Fruit fly (Drosophila melanogaster): ENCODE data around the gene CG32432.

DNA sequence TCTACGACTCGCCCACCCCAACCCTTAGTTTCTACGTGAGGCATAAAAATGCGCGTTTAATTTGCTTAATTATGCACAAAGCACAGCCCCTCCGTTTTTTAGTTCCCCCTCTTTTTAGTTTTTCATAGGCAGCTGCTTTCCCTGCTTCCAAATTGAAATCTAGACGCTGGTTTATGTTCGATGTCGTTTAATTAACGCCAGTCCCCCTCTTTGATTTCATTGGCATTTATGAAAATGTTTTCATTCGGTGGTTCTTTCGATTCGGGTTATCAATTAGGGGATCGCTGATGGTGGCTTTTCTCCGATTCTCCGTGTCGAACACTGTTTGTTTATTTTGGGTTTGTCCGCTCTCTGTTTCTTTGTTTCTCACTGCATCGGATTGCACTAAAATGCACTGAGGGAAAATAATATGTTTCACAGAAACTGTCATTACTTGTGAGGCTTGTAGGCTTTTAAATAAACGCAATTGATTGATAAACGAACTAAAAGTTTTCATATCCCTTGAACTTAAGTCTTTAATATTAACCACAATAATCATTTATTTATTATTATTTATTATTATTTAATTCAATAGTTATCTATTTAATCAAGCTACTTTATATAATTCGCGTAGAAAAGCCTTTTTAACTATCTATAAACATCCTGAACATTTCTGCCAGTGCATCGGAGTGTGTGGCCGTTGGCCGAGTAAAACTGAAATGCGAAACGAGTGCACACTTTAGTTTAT is 45.2 kb upstream of the CG32432 start:
- TF ChIP-seq Snoo (tag; optimal IDR thresholded peaks at IDR 0.05) (peak; percentile 56), Ets98B (GFP tag; IDR thresholded peaks at IDR 0.05) (peak; percentile 37; the same call in 1 of the 2 replicates), CG15710 (tag; optimal IDR thresholded peaks at IDR 0.05) (peak; percentile 80), EcR (GFP tag; optimal IDR thresholded peaks at IDR 0.05) (no peak), CG34367 (tag; optimal IDR thresholded peaks at IDR 0.05) (peak; percentile 65), CG9948 (tag; optimal IDR thresholded peaks at IDR 0.05) (peak; percentile 75)

Data from whole organism, pupa.